Fruit fly (Drosophila melanogaster): ENCODE measurements around the gene CG13875.

The CG13875 gene

dm6 chr3L:224004-224951 lies 44.6 kb downstream of the CG13875 start (continued):
- TF ChIP-seq insv (GFP tag; optimal IDR thresholded peaks at IDR 0.05) (peak in 1 of 2 experiments; percentile 11), CG3995 (GFP tag; optimal IDR thresholded peaks at IDR 0.05) (no peak), HLH4C (GFP tag; IDR thresholded peaks at IDR 0.05; ENCODE audit: partially characterized antibody) (peak; percentile 43; the same call in 1 of the 3 replicates), CG3726 (GFP tag; IDR thresholded peaks at IDR 0.05) (0 out of 3 replicates have a peak, but pooled peaks have one; percentile 11), rib (GFP tag; IDR thresholded peaks at IDR 0.05) (peak; percentile 30), dm (GFP tag; optimal IDR thresholded peaks at IDR 0.05) (no peak), luna (GFP tag; optimal IDR thresholded peaks at IDR 0.05) (no peak), kay (GFP tag; optimal IDR thresholded peaks at IDR 0.05) (no peak), Ets65A (GFP tag) (peak; percentile 51), CG16813 (GFP tag; IDR thresholded peaks at IDR 0.05; ENCODE audit: partially characterized antibody) (no peak), CG34224 (GFP tag; IDR thresholded peaks at IDR 0.05; ENCODE audit: partially characterized antibody) (no peak), CG11695 (GFP tag; IDR thresholded peaks at IDR 0.05) (peak; percentile 6; the same call in 1 of the 3 replicates), Mes4 (GFP tag; optimal IDR thresholded peaks at IDR 0.05) (no peak), CG14965 (GFP tag; optimal IDR thresholded peaks at IDR 0.05; ENCODE audit: borderline replicate concordance) (no peak), CG6272 (GFP tag; IDR thresholded peaks at IDR 0.05) (0 out of 2 replicates have a peak, but pooled peaks have one; percentile 21)

dm6 chr3L:225120-225519 lies 45.4 kb downstream of the CG13875 start:
- no peak for TF ChIP-seq bcd (GFP tag; optimal IDR thresholded peaks at IDR 0.05)
- TF ChIP-seq Stat92E (GFP tag; optimal IDR thresholded peaks at IDR 0.05), result no peak
- TF ChIP-seq Nf-YA (GFP tag; IDR thresholded peaks at IDR 0.05), result 0 out of 2 replicates have a peak, but pooled peaks have one; percentile 33
- peak; percentile 87 for TF ChIP-seq sqz (GFP tag; optimal IDR thresholded peaks at IDR 0.05)
- no peak for TF ChIP-seq CG10321 (GFP tag; IDR thresholded peaks at IDR 0.05)
- peak in 1 of 2 experiments; percentile 91 for TF ChIP-seq Pdp1 (GFP tag; optimal IDR thresholded peaks at IDR 0.05)
- TF ChIP-seq CG15479 (GFP tag; optimal IDR thresholded peaks at IDR 0.05), result peak; percentile 26
- TF ChIP-seq Bteb2 (GFP tag; optimal IDR thresholded peaks at IDR 0.05), result no peak
- TF ChIP-seq CG32767 (GFP tag; IDR thresholded peaks at IDR 0.05), result peak; percentile 92
- TF ChIP-seq z (GFP tag; IDR thresholded peaks at IDR 0.05), result peak; percentile 83
- TF ChIP-seq BtbVII (GFP tag; optimal IDR thresholded peaks at IDR 0.05), result peak; percentile 12
- peak; percentile 13 for TF ChIP-seq CG12299 (tag; optimal IDR thresholded peaks at IDR 0.05)
- TF ChIP-seq gsb-n (tag; optimal IDR thresholded peaks at IDR 0.05), result no peak
- peak; percentile 36; the same call in 1 of the 2 replicates for TF ChIP-seq vvl (GFP tag; IDR thresholded peaks at IDR 0.05)
- TF ChIP-seq dmrt99B (tag; optimal IDR thresholded peaks at IDR 0.05), result no peak
- TF ChIP-seq Spps (tag; optimal IDR thresholded peaks at IDR 0.05), result no peak
- no peak for TF ChIP-seq hkb (optimal IDR thresholded peaks at IDR 0.05)
- TF ChIP-seq hkb (GFP tag; IDR thresholded peaks at IDR 0.05), result 0 out of 2 replicates have a peak, but pooled peaks have one; percentile 12
- peak; percentile 0 for TF ChIP-seq CG2116 (GFP tag; optimal IDR thresholded peaks at IDR 0.05)
- TF ChIP-seq CG34224 (GFP tag; IDR thresholded peaks at IDR 0.05; ENCODE audit: partially characterized antibody), result no peak
- no peak for TF ChIP-seq tin (GFP tag; optimal IDR thresholded peaks at IDR 0.05)
- TF ChIP-seq CG2199 (GFP tag; IDR thresholded peaks at IDR 0.05), result peak; percentile 58; the same call in 1 of the 3 replicates
- TF ChIP-seq chinmo (GFP tag; IDR thresholded peaks at IDR 0.05; ENCODE audit: partially characterized antibody), result peak; percentile 44; the same call in 1 of the 4 replicates
- peak; percentile 12 for TF ChIP-seq corto (GFP tag; optimal IDR thresholded peaks at IDR 0.05)
- TF ChIP-seq Dll (GFP tag; IDR thresholded peaks at IDR 0.05; ENCODE audit: partially characterized antibody), result no peak
- peak; percentile 69 for TF ChIP-seq p53 (GFP tag; optimal IDR thresholded peaks at IDR 0.05)
- TF ChIP-seq CG5180 (GFP tag; optimal IDR thresholded peaks at IDR 0.05), result no peak

Measured in whole organism, embryonic.